Fruit fly (Drosophila melanogaster) S2 (cell line): ENCODE data around the gene Nckx30C.

ENCODE experiments used
- CG8478 ChIP-seq: fragments of >200 bp; optimal IDR thresholded peaks from 2 replicates; lab custom pipeline; 2018
- CTCF ChIP-seq, 2 experiments: fragments of >200 bp; optimal IDR thresholded peaks; 2 replicates each; lab custom pipeline; 2018

DNA sequence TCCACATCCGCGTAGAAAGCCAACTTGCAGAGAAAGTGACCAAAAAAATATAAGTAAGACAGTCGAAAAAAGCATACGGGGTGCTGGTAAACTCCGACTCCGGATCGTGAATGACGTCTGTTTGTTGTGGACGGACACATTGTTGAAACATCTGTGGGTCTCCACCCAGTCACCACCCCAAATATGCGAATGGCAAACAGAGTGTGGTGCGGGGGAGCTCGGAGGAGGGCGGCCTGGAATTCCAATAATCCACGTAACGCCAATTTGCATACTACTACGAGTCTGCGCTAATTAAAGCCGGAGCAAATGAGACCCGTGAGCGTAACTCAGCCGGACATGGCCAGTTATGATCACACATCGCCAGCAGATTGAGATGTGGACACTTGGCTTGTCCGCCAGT, 36.8 kb upstream of the Nckx30C start:
- TF ChIP-seq CG8478 (no peak), CTCF (optimal IDR thresholded peaks at IDR 0.05; lab: Kevin White, UChicago) (no peak)
